Fruit fly (Drosophila melanogaster) whole organism, embryonic: ENCODE results near the gene Cyp4d1.
A peak's percentile ranks its signal among the peaks of the same experiment; 100 is the strongest.

Experiments used
- Aef1 ChIP-seq: fragments of 200-800 bp; sonication (Bioruptor generic); IDR thresholded peaks from 3 replicates; pipeline ENCODE4 v1.3.6; 2022; ENCODE audit warnings: missing biosample characterization, missing genetic modification characterization
- Atf-2 ChIP-seq: fragments of 200-800 bp; sonication (Bioruptor generic); optimal IDR thresholded peaks from 2 replicates; lab custom pipeline; 2016; ENCODE audit warnings: missing biosample characterization, missing genetic modification characterization
- B-H1 ChIP-seq: fragments of 200-800 bp; sonication (Bioruptor generic); IDR thresholded peaks from 3 replicates; pipeline ENCODE4 v1.3.6; 2022; ENCODE audit warnings: missing biosample characterization, missing genetic modification characterization
- BtbVII ChIP-seq: fragments of 200-800 bp; sonication (Bioruptor generic); optimal IDR thresholded peaks from 3 replicates; lab custom pipeline; 2017; ENCODE audit warnings: missing biosample characterization, mild to moderate bottlenecking, missing genetic modification characterization
- CG10431 ChIP-seq: fragments of 200-800 bp; sonication (Bioruptor generic); optimal IDR thresholded peaks from 3 replicates; lab custom pipeline; 2018; ENCODE audit warnings: missing biosample characterization, mild to moderate bottlenecking, missing genetic modification characterization
- CG11247 ChIP-seq: fragments of 200-800 bp; sonication (Bioruptor generic); IDR thresholded peaks from 2 replicates; pipeline ENCODE4 v1.3.6; 2022; ENCODE audit warnings: missing biosample characterization, missing genetic modification characterization
- CG11695 ChIP-seq: fragments of 200-800 bp; sonication (Bioruptor generic); IDR thresholded peaks from 3 replicates; pipeline ENCODE4 v1.3.6; 2022; ENCODE audit warnings: missing biosample characterization, missing genetic modification characterization
- CG12942 ChIP-seq: fragments of 200-800 bp; sonication (Bioruptor generic); optimal IDR thresholded peaks from 3 replicates; lab custom pipeline; 2016; ENCODE audit warnings: missing biosample characterization, missing genetic modification characterization
- CG14014 ChIP-seq: fragments of 200-800 bp; sonication (Bioruptor generic); IDR thresholded peaks from 2 replicates; pipeline ENCODE4 v1.3.6; 2022; ENCODE audit warnings: missing biosample characterization, missing genetic modification characterization
- CG14441 ChIP-seq: fragments of 200-800 bp; sonication (Bioruptor generic); IDR thresholded peaks from 2 replicates; pipeline ENCODE4 v1.3.6; 2022; ENCODE audit warnings: missing biosample characterization, missing genetic modification characterization
- CG14710 ChIP-seq: fragments of 200-800 bp; sonication (Bioruptor generic); optimal IDR thresholded peaks from 3 replicates; lab custom pipeline; 2019; ENCODE audit warnings: missing biosample characterization, mild to moderate bottlenecking, missing genetic modification characterization, moderate library complexity
- CG1603 ChIP-seq: fragments of 200-800 bp; sonication (Bioruptor generic); optimal IDR thresholded peaks from 2 replicates; lab custom pipeline; 2019; ENCODE audit warnings: missing biosample characterization, mild to moderate bottlenecking, missing genetic modification characterization, moderate library complexity
- CG16863 ChIP-seq: fragments of 200-800 bp; sonication (Bioruptor generic); optimal IDR thresholded peaks from 3 replicates; lab custom pipeline; 2016; ENCODE audit warnings: missing biosample characterization, missing genetic modification characterization
- CG18011 ChIP-seq: fragments of 200-800 bp; sonication (Bioruptor generic); optimal IDR thresholded peaks from 2 replicates; lab custom pipeline; 2017; ENCODE audit warnings: missing biosample characterization, missing genetic modification characterization, mild to moderate bottlenecking, moderate library complexity, missing genotype
- CG18619 ChIP-seq: fragments of 200-800 bp; sonication (Bioruptor generic); optimal IDR thresholded peaks from 3 replicates; lab custom pipeline; 2017; ENCODE audit warnings: missing biosample characterization, mild to moderate bottlenecking, missing genetic modification characterization
- CG2202 ChIP-seq: fragments of 200-800 bp; sonication (Bioruptor generic); optimal IDR thresholded peaks from 2 replicates; lab custom pipeline; 2018; ENCODE audit warnings: missing biosample characterization, mild to moderate bottlenecking, missing genetic modification characterization
- CG2678 ChIP-seq: fragments of 200-800 bp; sonication (Bioruptor generic); optimal IDR thresholded peaks from 3 replicates; lab custom pipeline; 2019; ENCODE audit warnings: missing biosample characterization, mild to moderate bottlenecking, missing genetic modification characterization, moderate library complexity
- CG3407 ChIP-seq: fragments of 200-800 bp; sonication (Bioruptor generic); optimal IDR thresholded peaks from 2 replicates; lab custom pipeline; 2018; ENCODE audit warnings: missing biosample characterization, mild to moderate bottlenecking, missing genetic modification characterization
- CG3995 ChIP-seq: fragments of 200-800 bp; sonication (Bioruptor generic); optimal IDR thresholded peaks from 3 replicates; lab custom pipeline; 2016; ENCODE audit warnings: missing biosample characterization, missing genetic modification characterization
- CG5245 ChIP-seq: fragments of 200-800 bp; sonication (Bioruptor generic); optimal IDR thresholded peaks from 3 replicates; lab custom pipeline; 2016; ENCODE audit warnings: missing biosample characterization, missing genetic modification characterization
- CG6254 ChIP-seq: fragments of 200-800 bp; sonication (Bioruptor generic); optimal IDR thresholded peaks from 3 replicates; lab custom pipeline; 2017; ENCODE audit warnings: mild to moderate bottlenecking, missing biosample characterization, missing genetic modification reagents, missing genetic modification characterization
- CG6272 ChIP-seq: fragments of 200-800 bp; sonication (Bioruptor generic); IDR thresholded peaks from 2 replicates; pipeline ENCODE4 v1.3.6; 2022; ENCODE audit warnings: missing biosample characterization, missing genetic modification characterization
- CG9727 ChIP-seq: fragments of 200-800 bp; sonication (Bioruptor generic); optimal IDR thresholded peaks from 3 replicates; lab custom pipeline; 2017; ENCODE audit warnings: missing biosample characterization, mild to moderate bottlenecking, missing genetic modification characterization
- Doc2 ChIP-seq: fragments of 200-800 bp; sonication (Bioruptor generic); IDR thresholded peaks from 2 replicates; pipeline ENCODE4 v1.3.6; 2022; ENCODE audit warnings: missing biosample characterization, missing genetic modification characterization
- Dref ChIP-seq: fragments of 200-800 bp; sonication (Bioruptor generic); IDR thresholded peaks from 2 replicates; pipeline ENCODE4 v1.3.6; 2022; ENCODE audit warnings: missing biosample characterization, missing genetic modification characterization
- E2f2 ChIP-seq: fragments of 200-800 bp; sonication (Bioruptor generic); IDR thresholded peaks from 2 replicates; pipeline ENCODE4 v1.3.6; 2022; ENCODE audit warnings: missing biosample characterization, missing genetic modification characterization
- Ets97D ChIP-seq: fragments of 200-800 bp; sonication (Bioruptor generic); optimal IDR thresholded peaks from 3 replicates; lab custom pipeline; 2016; ENCODE audit warnings: missing biosample characterization, missing genetic modification characterization
- HmgD ChIP-seq: fragments of 200-800 bp; sonication (Bioruptor generic); optimal IDR thresholded peaks from 3 replicates; lab custom pipeline; 2016; ENCODE audit warnings: missing biosample characterization, missing genetic modification characterization
- Myb ChIP-seq: fragments of 200-800 bp; sonication (Bioruptor generic); optimal IDR thresholded peaks from 2 replicates; lab custom pipeline; 2016; ENCODE audit warnings: missing biosample characterization, missing genetic modification characterization
- Nf-YB ChIP-seq: fragments of 200-800 bp; sonication (Bioruptor generic); optimal IDR thresholded peaks from 3 replicates; lab custom pipeline; 2019; ENCODE audit warnings: missing biosample characterization, mild to moderate bottlenecking, missing genetic modification characterization, moderate library complexity
- Ptx1 ChIP-seq: fragments of 200-800 bp; sonication (Bioruptor generic); IDR thresholded peaks from 2 replicates; pipeline ENCODE4 v1.3.6; 2022; ENCODE audit warnings: missing biosample characterization, missing genetic modification characterization
- Rx ChIP-seq: fragments of 200-800 bp; sonication (Bioruptor generic); IDR thresholded peaks from 2 replicates; pipeline ENCODE4 v1.3.6; 2022; ENCODE audit warnings: missing biosample characterization, missing genetic modification characterization
- Sin3A ChIP-seq: fragments of >200 bp; optimal IDR thresholded peaks from 2 replicates; lab custom pipeline; 2018
- Taf1 ChIP-seq: fragments of 200-800 bp; sonication (Bioruptor generic); IDR thresholded peaks from 2 replicates; pipeline ENCODE4 v1.3.6; 2022; ENCODE audit warnings: missing biosample characterization, missing genetic modification characterization
- ato ChIP-seq: fragments of 200-800 bp; sonication (Bioruptor generic); IDR thresholded peaks from 2 replicates; pipeline ENCODE4 v1.3.6; 2022; ENCODE audit warnings: missing biosample characterization, missing genetic modification characterization; ENCODE audit not compliant: partially characterized antibody
- bigmax ChIP-seq: fragments of 200-800 bp; sonication (Bioruptor generic); optimal IDR thresholded peaks from 2 replicates; lab custom pipeline; 2018; ENCODE audit warnings: missing biosample characterization, mild to moderate bottlenecking, missing genetic modification characterization
- ci ChIP-seq: fragments of 200-800 bp; sonication (Bioruptor generic); IDR thresholded peaks from 3 replicates; pipeline ENCODE4 v1.3.6; 2022; ENCODE audit warnings: missing biosample characterization, missing genetic modification characterization
- dmrt11E ChIP-seq: fragments of 200-800 bp; sonication (Bioruptor generic); optimal IDR thresholded peaks from 3 replicates; lab custom pipeline; 2018; ENCODE audit warnings: missing biosample characterization, mild to moderate bottlenecking, missing genetic modification characterization, moderate library complexity
- gfzf ChIP-seq: fragments of 200-800 bp; sonication (Bioruptor generic); optimal IDR thresholded peaks from 2 replicates; lab custom pipeline; 2016; ENCODE audit warnings: missing biosample characterization, mild to moderate bottlenecking, missing genetic modification characterization, moderate library complexity
- hth ChIP-seq: fragments of >200 bp; optimal IDR thresholded peaks from 2 replicates; lab custom pipeline; 2017; ENCODE audit warnings: inconsistent platforms
- lilli ChIP-seq: fragments of 200-800 bp; sonication (Bioruptor generic); optimal IDR thresholded peaks from 3 replicates; lab custom pipeline; 2016; ENCODE audit warnings: missing biosample characterization, missing genetic modification characterization
- nau ChIP-seq: fragments of 200-800 bp; sonication (Bioruptor generic); optimal IDR thresholded peaks from 3 replicates; lab custom pipeline; 2017; ENCODE audit warnings: missing biosample characterization, mild to moderate bottlenecking, missing genetic modification characterization, missing genetic modification reagents
- oc ChIP-seq: fragments of 200-800 bp; sonication (Bioruptor generic); optimal IDR thresholded peaks from 2 replicates; lab custom pipeline; 2018; ENCODE audit warnings: missing biosample characterization, mild to moderate bottlenecking, missing genetic modification characterization, moderate library complexity
- odd ChIP-seq: fragments of 200-800 bp; sonication (Bioruptor generic); optimal IDR thresholded peaks from 2 replicates; lab custom pipeline; 2017; ENCODE audit warnings: missing biosample characterization, mild to moderate bottlenecking, missing genetic modification characterization
- prd ChIP-seq, 3 experiments: fragments of >200 bp in 2 of 3; fragments of 200-800 bp in 1 of 3; sonication (Bioruptor generic) in 1 of 3; optimal IDR thresholded peaks in 2 of 3; IDR thresholded peaks in 1 of 3; 2 replicates in 2 of 3; 3 replicates in 1 of 3; pipeline versions ENCODE4 v1.3.6 to Lab custom; 2017 to 2022; ENCODE audit warnings: missing biosample characterization in 1 of 3, missing genetic modification characterization in 1 of 3
- pros ChIP-seq: fragments of 200-800 bp; sonication (Bioruptor generic); optimal IDR thresholded peaks from 3 replicates; lab custom pipeline; 2019; ENCODE audit warnings: missing biosample characterization, mild to moderate bottlenecking, missing genetic modification characterization, moderate library complexity
- rib ChIP-seq: fragments of 200-800 bp; sonication (Bioruptor generic); IDR thresholded peaks from 2 replicates; pipeline ENCODE4 v1.3.6; 2022; ENCODE audit warnings: missing biosample characterization, missing genetic modification characterization
- sisA ChIP-seq: fragments of 200-800 bp; sonication (Bioruptor generic); IDR thresholded peaks from 2 replicates; pipeline ENCODE4 v1.3.6; 2022; ENCODE audit warnings: missing biosample characterization, missing genetic modification characterization
- so ChIP-seq: fragments of 200-800 bp; sonication (Bioruptor generic); IDR thresholded peaks from 3 replicates; pipeline ENCODE4 v1.3.6; 2022; ENCODE audit warnings: missing biosample characterization, missing genetic modification characterization
- sug ChIP-seq: fragments of 200-800 bp; optimal IDR thresholded peaks from 2 replicates; lab custom pipeline; 2019; ENCODE audit warnings: missing biosample characterization, mild to moderate bottlenecking, missing genetic modification characterization, moderate library complexity
- tll ChIP-seq, 2 experiments: fragments of 200-800 bp in 1 of 2; fragments of >200 bp in 1 of 2; sonication (Bioruptor generic) in 1 of 2; optimal IDR thresholded peaks; 2 replicates each; lab custom pipeline; 2017 to 2019; ENCODE audit warnings: missing biosample characterization in 2 of 2, missing genetic modification characterization in 2 of 2, mild to moderate bottlenecking in 1 of 2, moderate library complexity in 1 of 2

Gene Cyp4d1

DNA sequence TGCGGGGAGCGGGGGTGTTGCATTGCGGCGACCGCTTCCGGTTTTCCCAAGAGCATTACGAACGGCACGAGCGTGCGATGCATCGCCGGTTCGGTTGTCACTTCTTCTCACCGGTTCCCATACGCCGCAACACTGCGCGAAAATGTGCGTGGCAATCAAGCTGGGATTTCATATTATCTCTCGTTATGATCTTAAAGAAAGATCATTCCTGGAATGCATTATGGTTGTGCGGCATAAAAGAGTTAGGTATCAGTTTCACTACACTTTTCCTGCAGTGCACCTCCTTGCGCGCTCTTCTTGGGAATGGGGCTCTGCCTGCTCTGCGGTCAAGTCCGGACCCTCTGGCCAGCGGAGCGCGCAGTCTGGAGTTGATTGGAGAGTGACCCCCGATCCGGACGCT is 4.1 kb upstream of the Cyp4d1 start:
- TF ChIP-seq lilli (peak; percentile 5), CG16863 (GFP tag; lab: Kevin White, UChicago) (peak; percentile 34), dmrt11E (tag; lab: Kevin White, UChicago) (no peak), prd (optimal IDR thresholded peaks at IDR 0.05; lab: Kevin White, UChicago) (no peak), prd (GFP tag; IDR thresholded peaks at IDR 0.05; lab: Robert Waterston, UW) (peak; percentile 78; the same call in 2 of the 3 replicates), so (GFP tag; lab: Robert Waterston, UW) (no peak), CG14441 (GFP tag; lab: Robert Waterston, UW) (0 out of 2 replicates have a peak, but pooled peaks have one; percentile 14), CG1603 (peak; percentile 80), ato (GFP tag; lab: Robert Waterston, UW) (no peak), CG12942 (GFP tag; lab: Kevin White, UChicago) (peak; percentile 9), CG6254 (peak; percentile 35), odd (GFP tag; lab: Kevin White, UChicago) (no peak), bigmax (GFP tag; lab: Kevin White, UChicago) (no peak), BtbVII (no peak), Atf-2 (no peak), oc (tag; lab: Kevin White, UChicago) (peak; percentile 37), CG3995 (GFP tag; lab: Kevin White, UChicago) (no peak), CG18011 (GFP tag; lab: Kevin White, UChicago) (no peak), Doc2 (GFP tag; lab: Robert Waterston, UW) (no peak), gfzf (no peak), CG3407 (GFP tag; lab: Kevin White, UChicago) (peak; percentile 13), tll (GFP tag; optimal IDR thresholded peaks at IDR 0.05; lab: Kevin White, UChicago) (no peak), CG11247 (GFP tag; lab: Robert Waterston, UW) (no peak), HmgD (GFP tag; lab: Kevin White, UChicago) (no peak), CG11695 (no peak), CG14014 (GFP tag; lab: Robert Waterston, UW) (no peak), Aef1 (GFP tag; lab: Robert Waterston, UW) (0 out of 3 replicates have a peak, but pooled peaks have one; percentile 10), CG6272 (no peak), Ets97D (GFP tag; lab: Kevin White, UChicago) (no peak), CG2678 (peak; percentile 35), ci (GFP tag; lab: Robert Waterston, UW) (peak; percentile 92), hth (no peak), E2f2 (GFP tag; lab: Robert Waterston, UW) (peak; percentile 33; the same call in 1 of the 2 replicates), Sin3A (lab: Kevin White, UChicago) (no peak), sisA (GFP tag; lab: Robert Waterston, UW) (peak; percentile 80), Dref (GFP tag; lab: Robert Waterston, UW) (no peak), CG10431 (GFP tag; lab: Kevin White, UChicago) (no peak), B-H1 (GFP tag; lab: Robert Waterston, UW) (peak; percentile 37; the same call in 2 of the 3 replicates), Rx (GFP tag; lab: Robert Waterston, UW) (no peak), pros (no peak), Taf1 (GFP tag; lab: Robert Waterston, UW) (no peak), nau (no peak), rib (GFP tag; lab: Robert Waterston, UW) (no peak), Myb (no peak), CG18619 (GFP tag; lab: Kevin White, UChicago) (no peak), CG5245 (GFP tag; lab: Kevin White, UChicago) (peak; percentile 14), Ptx1 (0 out of 2 replicates have a peak, but pooled peaks have one; percentile 14), CG2202 (tag; lab: Kevin White, UChicago) (no peak), CG14710 (tag; lab: Kevin White, UChicago) (peak; percentile 17), sug (no peak), Nf-YB (no peak), CG9727 (GFP tag; lab: Kevin White, UChicago) (no peak)
